Worm (Caenorhabditis elegans) whole organism, L4 larva: ENCODE measurements around the gene C51E3.6.
A peak's percentile ranks its signal among the peaks of the same experiment; 100 is the strongest.

Experiments
- F37D6.2 ChIP-seq: sonication (generic microtip); optimal IDR thresholded peaks from 2 replicates; lab custom pipeline; 2016; ENCODE audit warnings: mild to moderate bottlenecking, missing genetic modification characterization, missing compliant biosample characterization
- F49E8.2 ChIP-seq: sonication (generic microtip); optimal IDR thresholded peaks from 2 replicates; lab custom pipeline; 2016; ENCODE audit warnings: missing compliant biosample characterization, mild to moderate bottlenecking, missing genetic modification characterization, borderline replicate concordance
- R02D3.7 ChIP-seq: fragments of 150-350 bp; sonication (generic microtip); optimal IDR thresholded peaks from 3 replicates; lab custom pipeline; 2014; ENCODE audit warnings: missing biosample characterization, missing genetic modification characterization
- ZK546.5 ChIP-seq, 2 experiments: sonication (generic microtip); optimal IDR thresholded peaks; 2 replicates each; lab custom pipeline; 2017; ENCODE audit warnings: missing biosample characterization in 2 of 2, missing genetic modification characterization in 2 of 2
- aha-1 ChIP-seq: fragments of 150-350 bp; peaks from one replicate; lab custom pipeline; 2014; ENCODE audit warnings: missing biosample characterization, missing genetic modification characterization
- arid-1 ChIP-seq: fragments of 200-800 bp; sonication (Bioruptor generic); conservative IDR thresholded peaks from 2 replicates; pipeline ENCODE4 v1.3.6; 2022; ENCODE audit warnings: missing genetic modification reagents, missing genetic modification characterization, missing compliant biosample characterization
- ceh-20 ChIP-seq: fragments of 200-800 bp; sonication (Bioruptor generic); IDR thresholded peaks from 2 replicates; pipeline ENCODE4 v1.3.6; 2022; ENCODE audit warnings: missing genetic modification reagents, missing genetic modification characterization, missing compliant biosample characterization
- cey-2 ChIP-seq: sonication (generic microtip); optimal IDR thresholded peaks from 3 replicates; lab custom pipeline; 2017; ENCODE audit warnings: missing genetic modification characterization, mild to moderate bottlenecking, missing compliant biosample characterization, antibody characterized with exemption, borderline replicate concordance; ENCODE audit not compliant: insufficient read depth
- ctbp-1 ChIP-seq: fragments of 200-800 bp; sonication (Bioruptor generic); IDR thresholded peaks from 2 replicates; pipeline ENCODE4 v1.3.6; 2022; ENCODE audit warnings: missing genetic modification reagents, missing genetic modification characterization, missing compliant biosample characterization
- daf-16 ChIP-seq, 3 experiments: sonication (generic microtip); optimal IDR thresholded peaks; 2 replicates each; lab custom pipeline; 2016 to 2017; ENCODE audit warnings: missing genetic modification characterization in 3 of 3, missing genetic modification reagents in 3 of 3, mild to moderate bottlenecking in 2 of 3, missing compliant biosample characterization in 2 of 3, missing biosample characterization in 1 of 3, moderate library complexity in 1 of 3
- daf-19 ChIP-seq: fragments of 200-800 bp; sonication (Bioruptor generic); conservative IDR thresholded peaks from 2 replicates; pipeline ENCODE4 v1.3.6; 2022; ENCODE audit warnings: missing genetic modification characterization, missing compliant biosample characterization
- dpl-1 ChIP-seq: fragments of 150-350 bp; optimal IDR thresholded peaks from 2 replicates; lab custom pipeline; 2014; ENCODE audit warnings: missing biosample characterization, missing genetic modification reagents, missing genetic modification characterization
- dve-1 ChIP-seq: sonication (generic microtip); optimal IDR thresholded peaks from 2 replicates; lab custom pipeline; 2017; ENCODE audit warnings: antibody characterized with exemption, mild to moderate bottlenecking, missing genetic modification characterization, missing compliant biosample characterization; ENCODE audit not compliant: insufficient read depth
- egl-43 ChIP-seq: fragments of 200-800 bp; sonication (Bioruptor generic); IDR thresholded peaks from 2 replicates; pipeline ENCODE4 v1.3.6; 2022; ENCODE audit warnings: missing genetic modification reagents, missing genetic modification characterization, missing compliant biosample characterization
- fkh-10 ChIP-seq: fragments of 150-350 bp; optimal IDR thresholded peaks from 2 replicates; lab custom pipeline; 2014; ENCODE audit warnings: missing biosample characterization, missing genetic modification reagents, missing genetic modification characterization
- hlh-11 ChIP-seq: fragments of 200-800 bp; sonication (Bioruptor generic); optimal IDR thresholded peaks from 2 replicates; lab custom pipeline; 2018; ENCODE audit warnings: mild to moderate bottlenecking, missing genetic modification characterization, missing compliant biosample characterization
- hlh-30 ChIP-seq: sonication (generic microtip); optimal IDR thresholded peaks from 2 replicates; lab custom pipeline; 2017; ENCODE audit warnings: antibody characterized with exemption, mild to moderate bottlenecking, missing genetic modification characterization, missing compliant biosample characterization; ENCODE audit not compliant: insufficient read depth
- lim-7 ChIP-seq: fragments of 200-800 bp; sonication (Bioruptor generic); IDR thresholded peaks from 2 replicates; pipeline ENCODE4 v1.3.6; 2022; ENCODE audit warnings: missing genetic modification characterization, missing compliant biosample characterization
- lin-1 ChIP-seq: fragments of 200-800 bp; sonication (Bioruptor generic); IDR thresholded peaks from 2 replicates; pipeline ENCODE4 v1.3.6; 2022; ENCODE audit warnings: missing genetic modification reagents, missing genetic modification characterization, missing compliant biosample characterization
- lin-29 ChIP-seq: fragments of 200-800 bp; sonication (Bioruptor generic); IDR thresholded peaks from 2 replicates; pipeline ENCODE4 v1.3.6; 2022; ENCODE audit warnings: missing genetic modification reagents, missing genetic modification characterization, missing compliant biosample characterization
- lin-38 ChIP-seq: fragments of 200-800 bp; sonication (Bioruptor generic); IDR thresholded peaks from 2 replicates; pipeline ENCODE4 v1.3.6; 2022; ENCODE audit warnings: missing genetic modification reagents, missing genetic modification characterization, missing compliant biosample characterization
- lin-39 ChIP-seq: fragments of 150-350 bp; optimal IDR thresholded peaks from 2 replicates; lab custom pipeline; 2014; ENCODE audit warnings: missing biosample characterization, missing genetic modification reagents, missing genetic modification characterization
- lir-3 ChIP-seq: sonication (generic microtip); optimal IDR thresholded peaks from 2 replicates; lab custom pipeline; 2016; ENCODE audit warnings: mild to moderate bottlenecking, missing genetic modification characterization, missing compliant biosample characterization
- mdl-1 ChIP-seq, 2 experiments: fragments of 150-350 bp in 1 of 2; sonication (generic microtip) in 1 of 2; optimal IDR thresholded peaks; 2 replicates each; lab custom pipeline; 2014 to 2017; ENCODE audit warnings: missing biosample characterization in 2 of 2, missing genetic modification characterization in 2 of 2
- mes-2 ChIP-seq: sonication (generic microtip); optimal IDR thresholded peaks from 2 replicates; lab custom pipeline; 2016; ENCODE audit warnings: missing genotype, mild to moderate bottlenecking, missing genetic modification characterization, missing compliant biosample characterization; ENCODE audit not compliant: poor library complexity, severe bottlenecking
- mxl-3 ChIP-seq: fragments of 200-800 bp; sonication (Bioruptor generic); optimal IDR thresholded peaks from 2 replicates; lab custom pipeline; 2018; ENCODE audit warnings: mild to moderate bottlenecking, missing genetic modification characterization, missing compliant biosample characterization
- nhr-10 ChIP-seq: fragments of 150-350 bp; optimal IDR thresholded peaks from 2 replicates; lab custom pipeline; 2014; ENCODE audit warnings: missing biosample characterization, missing genetic modification characterization
- nhr-11 ChIP-seq: fragments of 150-350 bp; optimal IDR thresholded peaks from 2 replicates; lab custom pipeline; 2014; ENCODE audit warnings: missing biosample characterization, missing genetic modification characterization
- nhr-28 ChIP-seq: fragments of 150-350 bp; optimal IDR thresholded peaks from 2 replicates; lab custom pipeline; 2014; ENCODE audit warnings: missing biosample characterization, missing genetic modification characterization
- nhr-48 ChIP-seq: sonication (generic microtip); optimal IDR thresholded peaks from 2 replicates; lab custom pipeline; 2016; ENCODE audit warnings: mild to moderate bottlenecking, missing genetic modification characterization, missing compliant biosample characterization
- nhr-6 ChIP-seq: fragments of 150-350 bp; optimal IDR thresholded peaks from 2 replicates; lab custom pipeline; 2014; ENCODE audit warnings: missing biosample characterization, missing genetic modification characterization
- pha-4 ChIP-seq, 2 experiments: fragments of 150-350 bp in 1 of 2; fragments of 200-800 bp in 1 of 2; sonication (Bioruptor generic) in 1 of 2; IDR thresholded peaks in 1 of 2; optimal IDR thresholded peaks in 1 of 2; 2 replicates each; pipeline versions ENCODE4 v1.3.6 to Lab custom; 2014 to 2022; ENCODE audit warnings: missing genetic modification characterization in 2 of 2, missing genetic modification reagents in 2 of 2, missing biosample characterization in 1 of 2, missing compliant biosample characterization in 1 of 2
- php-3 ChIP-seq: fragments of 200-800 bp; sonication (Bioruptor generic); IDR thresholded peaks from 2 replicates; pipeline ENCODE4 v1.3.6; 2022; ENCODE audit warnings: missing genetic modification reagents, missing genetic modification characterization, missing compliant biosample characterization
- pqm-1 ChIP-seq: sonication (generic microtip); optimal IDR thresholded peaks from 2 replicates; lab custom pipeline; 2017; ENCODE audit warnings: missing biosample characterization, missing genetic modification characterization
- rbr-2 ChIP-seq: sonication (generic microtip); optimal IDR thresholded peaks from 2 replicates; lab custom pipeline; 2016; ENCODE audit warnings: missing genotype, missing genetic modification characterization, missing compliant biosample characterization
- sdz-12 ChIP-seq: fragments of 200-800 bp; sonication (Bioruptor generic); optimal IDR thresholded peaks from 2 replicates; lab custom pipeline; 2018; ENCODE audit warnings: mild to moderate bottlenecking, missing genetic modification characterization, missing compliant biosample characterization
- skn-1 ChIP-seq: fragments of 150-350 bp; optimal IDR thresholded peaks from 2 replicates; lab custom pipeline; 2014; ENCODE audit warnings: missing biosample characterization, missing genetic modification characterization
- snpc-4 ChIP-seq: fragments of 150-350 bp; optimal IDR thresholded peaks from 2 replicates; lab custom pipeline; 2014; ENCODE audit warnings: missing biosample characterization, missing genetic modification characterization
- tag-97 ChIP-seq: fragments of 200-800 bp; sonication (Bioruptor generic); IDR thresholded peaks from 2 replicates; pipeline ENCODE4 v1.3.6; 2022; ENCODE audit warnings: missing genetic modification characterization, missing compliant biosample characterization
- tra-1 ChIP-seq: fragments of 200-800 bp; sonication (Bioruptor generic); IDR thresholded peaks from 2 replicates; pipeline ENCODE4 v1.3.6; 2022; ENCODE audit warnings: missing genetic modification reagents, missing genetic modification characterization, missing compliant biosample characterization
- unc-39 ChIP-seq: sonication (generic microtip); optimal IDR thresholded peaks from 2 replicates; lab custom pipeline; 2017; ENCODE audit warnings: missing biosample characterization, missing genetic modification characterization
- unc-62 ChIP-seq, 3 experiments: fragments of 150-350 bp in 1 of 3; sonication (generic microtip); optimal IDR thresholded peaks in 2 of 3; peaks in 1 of 3; 1 replicate in 1 of 3; 2 replicates in 2 of 3; lab custom pipeline; 2014 to 2017; ENCODE audit warnings: missing biosample characterization in 3 of 3, missing genetic modification characterization in 3 of 3, missing genetic modification reagents in 3 of 3, missing genotype in 1 of 3
- zag-1 ChIP-seq: fragments of 150-350 bp; optimal IDR thresholded peaks from 2 replicates; lab custom pipeline; 2014; ENCODE audit warnings: missing biosample characterization, missing genetic modification characterization
- zfp-2 ChIP-seq: sonication (generic microtip); optimal IDR thresholded peaks from 2 replicates; lab custom pipeline; 2016; ENCODE audit warnings: mild to moderate bottlenecking, missing genetic modification characterization, missing compliant biosample characterization
- zip-11 ChIP-seq: fragments of 200-800 bp; sonication (Bioruptor generic); IDR thresholded peaks from 2 replicates; pipeline ENCODE4 v1.3.6; 2022; ENCODE audit warnings: missing genetic modification characterization, missing compliant biosample characterization
- zip-2 ChIP-seq: fragments of 150-350 bp; optimal IDR thresholded peaks from 2 replicates; lab custom pipeline; 2014; ENCODE audit warnings: missing biosample characterization, missing genetic modification characterization
- ztf-7 ChIP-seq: fragments of 150-350 bp; optimal IDR thresholded peaks from 2 replicates; lab custom pipeline; 2014; ENCODE audit warnings: missing biosample characterization, missing genetic modification characterization

C51E3.6 gene

ce11 chrV:10191242-10191641 is 25.0 kb upstream of the C51E3.6 start:
- TF ChIP-seq egl-43 (GFP tag; lab: Robert Waterston, UW) (no peak), cey-2 (tag; lab: Kevin White, UChicago) (no peak), php-3 (GFP tag; lab: Robert Waterston, UW) (peak; percentile 14; the same call in 1 of the 2 replicates), aha-1 (tag; lab: Kevin White, UChicago) (peak; percentile 41), pqm-1 (peak; percentile 11), ztf-7 (tag; lab: Kevin White, UChicago) (no peak), lin-29 (GFP tag; lab: Robert Waterston, UW) (no peak), arid-1 (GFP tag; lab: Robert Waterston, UW) (no peak), daf-16 (GFP tag; optimal IDR thresholded peaks at IDR 0.05; lab: Kevin White, UChicago) (no peak), daf-16 (tag; optimal IDR thresholded peaks at IDR 0.05; lab: Kevin White, UChicago) (peak; percentile 91), unc-62 (GFP tag; optimal IDR thresholded peaks at IDR 0.05 in 1 of 2; lab: Kevin White, UChicago) (peak in 1 of 2 experiments; percentile 13), unc-62 (tag; optimal IDR thresholded peaks at IDR 0.05; lab: Kevin White, UChicago) (no peak), nhr-28 (tag; lab: Kevin White, UChicago) (peak; percentile 23)

ce11 chrV:10190081-10190556 is 23.9 kb upstream of the C51E3.6 start, which contains the start of gene ZK856.5:
TSS of gene ZK856.5 (minus strand) at chrV:10190131.
- no peak for TF ChIP-seq lin-1 (GFP tag; lab: Robert Waterston, UW)
- no peak for TF ChIP-seq dpl-1 (GFP tag; lab: Kevin White, UChicago)
- TF ChIP-seq skn-1 (tag; lab: Kevin White, UChicago) = no peak
- no peak for TF ChIP-seq nhr-6 (tag; lab: Kevin White, UChicago)
- TF ChIP-seq pqm-1 = peak; percentile 76
- TF ChIP-seq zfp-2 (tag; lab: Kevin White, UChicago) = no peak
- TF ChIP-seq dve-1 (tag; lab: Kevin White, UChicago) = peak; percentile 67
- no peak for TF ChIP-seq mes-2 (tag; lab: Kevin White, UChicago)
- TF ChIP-seq egl-43 (GFP tag; lab: Robert Waterston, UW) = no peak
- no peak for TF ChIP-seq lin-38 (GFP tag; lab: Robert Waterston, UW)
- peak; percentile 59 for TF ChIP-seq nhr-28 (tag; lab: Kevin White, UChicago)
- TF ChIP-seq lin-39 (tag; lab: Kevin White, UChicago) = no peak
- peak in 1 of 2 experiments; percentile 37 for TF ChIP-seq mdl-1 (tag; optimal IDR thresholded peaks at IDR 0.05; lab: Kevin White, UChicago)
- no peak for TF ChIP-seq nhr-10 (tag; lab: Kevin White, UChicago)
- no peak for TF ChIP-seq zip-2 (tag; lab: Kevin White, UChicago)
- TF ChIP-seq F37D6.2 (tag; lab: Kevin White, UChicago) = no peak
- TF ChIP-seq snpc-4 = no peak
- TF ChIP-seq tag-97 = no peak
- TF ChIP-seq F49E8.2 (tag; lab: Kevin White, UChicago) = no peak
- no peak for TF ChIP-seq ZK546.5 (tag; optimal IDR thresholded peaks at IDR 0.05; lab: Kevin White, UChicago)
- TF ChIP-seq zag-1 (tag; lab: Kevin White, UChicago) = no peak
- no peak for TF ChIP-seq fkh-10 (GFP tag; lab: Kevin White, UChicago)
- TF ChIP-seq daf-19 (GFP tag; lab: Robert Waterston, UW) = no peak
- peak; percentile 95 for TF ChIP-seq php-3 (GFP tag; lab: Robert Waterston, UW)
- no peak for TF ChIP-seq daf-16 (GFP tag; optimal IDR thresholded peaks at IDR 0.05; lab: Kevin White, UChicago)
- TF ChIP-seq daf-16 (tag; optimal IDR thresholded peaks at IDR 0.05; lab: Kevin White, UChicago) = peak; percentile 69
- no peak for TF ChIP-seq rbr-2
- no peak for TF ChIP-seq lir-3 (tag; lab: Kevin White, UChicago)
- TF ChIP-seq zip-11 (GFP tag; lab: Robert Waterston, UW) = no peak
- peak; percentile 73 for TF ChIP-seq mxl-3 (GFP tag; lab: Kevin White, UChicago)
- peak; percentile 85 for TF ChIP-seq hlh-11 (tag; lab: Kevin White, UChicago)
- TF ChIP-seq nhr-48 (tag; lab: Kevin White, UChicago) = peak; percentile 3
- no peak for TF ChIP-seq lim-7 (GFP tag; lab: Robert Waterston, UW)
- no peak for TF ChIP-seq ctbp-1
- TF ChIP-seq sdz-12 (GFP tag; lab: Kevin White, UChicago) = no peak
- TF ChIP-seq R02D3.7 (tag; lab: Kevin White, UChicago) = no peak
- TF ChIP-seq nhr-11 (tag; lab: Kevin White, UChicago) = no peak
- TF ChIP-seq pha-4 (GFP tag; IDR thresholded peaks at IDR 0.05; lab: Robert Waterston, UW) = no peak
- TF ChIP-seq pha-4 (tag; optimal IDR thresholded peaks at IDR 0.05; lab: Kevin White, UChicago) = no peak
- no peak for TF ChIP-seq unc-39 (tag; lab: Kevin White, UChicago)
- TF ChIP-seq tra-1 = peak; percentile 34; the same call in 1 of the 2 replicates
- TF ChIP-seq ceh-20 (GFP tag; lab: Robert Waterston, UW) = no peak
- peak; percentile 21 for TF ChIP-seq hlh-30 (tag; lab: Kevin White, UChicago)
